Worm (Caenorhabditis elegans) whole organism, L2 larva: ENCODE data around the gene K12G11.6.

ENCODE experiments used
- ceh-82 ChIP-seq: fragments of 150-350 bp; optimal IDR thresholded peaks from 2 replicates; lab custom pipeline; 2014; ENCODE audit warnings: missing biosample characterization, missing genetic modification characterization
- ztf-1 ChIP-seq: fragments of 200-800 bp; sonication (Bioruptor generic); conservative IDR thresholded peaks from 2 replicates; pipeline ENCODE4 v1.3.6; 2022; ENCODE audit warnings: missing genetic modification characterization, missing compliant biosample characterization
- ztf-11 ChIP-seq: sonication (generic microtip); optimal IDR thresholded peaks from 2 replicates; lab custom pipeline; 2017; ENCODE audit warnings: missing biosample characterization, missing genetic modification characterization

DNA sequence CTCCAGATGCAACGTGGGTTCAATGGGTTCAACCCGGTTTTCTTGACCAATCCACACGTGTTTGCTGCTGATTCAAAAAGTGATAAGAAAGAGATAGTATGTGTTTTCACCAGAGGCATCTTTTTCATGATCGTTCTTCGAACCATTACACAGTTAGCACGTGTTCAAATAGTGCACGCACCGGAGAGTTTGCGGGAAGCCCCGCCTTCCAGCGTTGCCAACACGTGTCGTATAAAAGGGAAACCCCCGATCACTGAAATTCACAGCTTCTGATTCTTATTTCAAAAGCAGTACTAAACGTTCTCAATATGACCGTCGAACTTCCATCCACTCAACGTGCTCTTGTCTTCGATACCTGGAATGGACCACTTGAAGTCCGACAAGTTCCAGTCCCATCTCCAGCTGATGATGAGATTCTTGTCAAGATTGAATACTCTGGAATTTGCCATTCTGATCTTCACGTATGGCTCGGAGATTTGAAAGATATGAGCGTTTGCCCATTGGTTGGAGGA, 6.1 kb upstream of the K12G11.6 start, which contains the start of gene adh-1:
- no peak for TF ChIP-seq ztf-11 (tag; lab: Kevin White, UChicago)
- no peak for TF ChIP-seq ztf-1 (GFP tag; lab: Robert Waterston, UW)
- no peak for TF ChIP-seq ceh-82 (tag; lab: Kevin White, UChicago)
